Fruit fly (Drosophila melanogaster) S2 (cell line): ENCODE measurements around the gene Ir94c.

Experiments
- CG8478 ChIP-seq: fragments of >200 bp; optimal IDR thresholded peaks from 2 replicates; lab custom pipeline; 2018
- CTCF ChIP-seq, 2 experiments: fragments of >200 bp; optimal IDR thresholded peaks; 2 replicates each; lab custom pipeline; 2018

DNA sequence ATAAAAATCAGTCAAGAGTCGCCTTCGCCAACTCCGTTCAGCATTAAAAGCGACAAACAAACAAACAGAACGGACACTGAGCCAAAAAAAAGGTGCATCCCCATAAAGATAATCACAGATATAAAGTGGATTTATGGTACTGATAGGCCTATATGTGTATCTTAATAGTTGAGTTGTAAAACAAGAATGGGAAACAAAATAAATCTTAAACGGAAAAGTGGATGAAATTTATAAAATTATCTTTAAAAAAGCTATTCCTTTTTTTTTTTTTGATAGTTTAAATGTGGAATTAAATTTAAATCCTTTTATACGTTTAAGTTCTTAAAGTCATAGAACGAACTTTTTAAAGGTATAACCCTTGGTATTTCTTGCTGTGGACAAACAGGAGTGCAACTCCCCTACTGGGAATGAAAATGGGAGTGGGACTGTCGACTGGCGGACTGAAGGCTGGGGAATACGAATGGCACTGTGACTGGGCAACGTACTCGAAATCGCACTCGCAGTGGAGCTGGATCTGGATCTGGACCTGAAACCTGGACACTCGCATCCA lies 17.8 kb upstream of the Ir94c start:
- no peak for TF ChIP-seq CG8478
- no peak for TF ChIP-seq CTCF (optimal IDR thresholded peaks at IDR 0.05; lab: Kevin White, UChicago)
